Worm (Caenorhabditis elegans): ENCODE results near the gene dnj-9.

DNA sequence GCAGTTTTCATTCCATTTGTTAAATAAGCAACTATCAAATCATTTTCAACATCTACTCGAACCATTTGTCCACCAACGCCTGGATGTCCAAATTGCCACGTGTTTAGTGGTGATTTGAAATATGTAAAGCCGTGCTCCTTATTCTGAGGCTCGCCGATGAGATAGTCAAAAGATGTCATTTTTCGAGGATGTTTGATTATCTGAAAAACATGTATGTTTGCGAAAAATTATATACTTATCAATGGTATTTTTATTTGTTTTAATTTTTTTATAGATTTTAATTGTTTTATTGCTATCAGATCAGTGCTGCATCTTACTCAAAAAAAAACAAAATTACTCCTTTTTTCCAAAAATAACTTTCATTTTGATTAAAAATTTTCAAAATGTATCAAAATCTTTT, 33.1 kb upstream of the dnj-9 start:
- TF ChIP-seq tbx-2 (tag; optimal IDR thresholded peaks at IDR 0.05) (no peak), nhr-232 (tag; optimal IDR thresholded peaks at IDR 0.05) (no peak), mec-3 (tag; optimal IDR thresholded peaks at IDR 0.05; ENCODE audit: borderline replicate concordance) (no peak), ttx-3 (tag; optimal IDR thresholded peaks at IDR 0.05) (no peak), ceh-48 (tag; optimal IDR thresholded peaks at IDR 0.05) (no peak), ceh-24 (tag; optimal IDR thresholded peaks at IDR 0.05) (no peak), eyg-1 (tag; optimal IDR thresholded peaks at IDR 0.05) (no peak), pha-4 (tag; optimal IDR thresholded peaks at IDR 0.05) (no peak), ceh-31 (tag; optimal IDR thresholded peaks at IDR 0.05) (no peak), ama-1 (optimal IDR thresholded peaks at IDR 0.05) (no peak), F13H6.1 (tag; optimal IDR thresholded peaks at IDR 0.05) (no peak)

All from whole organism, late embryonic.